Fruit fly (Drosophila melanogaster) whole organism, embryonic: ENCODE results near the gene spd-2.

ENCODE experiments used
- B-H1 ChIP-seq: fragments of 200-800 bp; sonication (Bioruptor generic); IDR thresholded peaks from 3 replicates; pipeline ENCODE4 v1.3.6; 2022; ENCODE audit warnings: missing biosample characterization, missing genetic modification characterization
- CG10209 ChIP-seq: fragments of 200-800 bp; sonication (Bioruptor generic); optimal IDR thresholded peaks from 3 replicates; lab custom pipeline; 2017; ENCODE audit warnings: missing biosample characterization, mild to moderate bottlenecking, missing genetic modification characterization, missing genetic modification reagents
- CG10654 ChIP-seq: fragments of 200-800 bp; sonication (Bioruptor generic); optimal IDR thresholded peaks from 2 replicates; lab custom pipeline; 2016; ENCODE audit warnings: missing biosample characterization, missing genetic modification characterization
- CG11696 ChIP-seq: fragments of 200-800 bp; sonication (Bioruptor generic); IDR thresholded peaks from 2 replicates; pipeline ENCODE4 v1.3.6; 2022; ENCODE audit warnings: missing biosample characterization, missing genetic modification characterization
- CG12236 ChIP-seq: fragments of 200-800 bp; sonication (Bioruptor generic); optimal IDR thresholded peaks from 2 replicates; lab custom pipeline; 2016; ENCODE audit warnings: missing biosample characterization, missing genetic modification characterization
- CG12942 ChIP-seq: fragments of 200-800 bp; sonication (Bioruptor generic); optimal IDR thresholded peaks from 3 replicates; lab custom pipeline; 2016; ENCODE audit warnings: missing biosample characterization, missing genetic modification characterization
- CG15011 ChIP-seq: fragments of 200-800 bp; sonication (Bioruptor generic); optimal IDR thresholded peaks from 3 replicates; lab custom pipeline; 2018; ENCODE audit warnings: missing biosample characterization, mild to moderate bottlenecking, missing genetic modification characterization
- CG1529 ChIP-seq: fragments of 200-800 bp; sonication (Bioruptor generic); optimal IDR thresholded peaks from 3 replicates; lab custom pipeline; 2018; ENCODE audit warnings: missing biosample characterization, missing genetic modification characterization
- CG15479 ChIP-seq: fragments of 200-800 bp; sonication (Bioruptor generic); optimal IDR thresholded peaks from 3 replicates; lab custom pipeline; 2019; ENCODE audit warnings: missing biosample characterization, mild to moderate bottlenecking, missing genetic modification characterization, moderate library complexity
- CG17186 ChIP-seq: fragments of 200-800 bp; sonication (Bioruptor generic); optimal IDR thresholded peaks from 3 replicates; lab custom pipeline; 2017; ENCODE audit warnings: missing biosample characterization, missing genetic modification reagents, missing genetic modification characterization
- CG17361 ChIP-seq: fragments of 200-800 bp; sonication (Bioruptor generic); IDR thresholded peaks from 3 replicates; pipeline ENCODE4 v1.3.6; 2022; ENCODE audit warnings: missing biosample characterization, missing genetic modification characterization
- CG17612 ChIP-seq: fragments of 200-800 bp; sonication (Bioruptor generic); IDR thresholded peaks from 2 replicates; pipeline ENCODE4 v1.3.6; 2022; ENCODE audit warnings: missing biosample characterization, missing genetic modification characterization
- CG17829 ChIP-seq: fragments of 200-800 bp; optimal IDR thresholded peaks from 2 replicates; lab custom pipeline; 2019; ENCODE audit warnings: missing biosample characterization, mild to moderate bottlenecking, missing genetic modification characterization, moderate library complexity
- CG18476 ChIP-seq: fragments of 200-800 bp; sonication (Bioruptor generic); optimal IDR thresholded peaks from 2 replicates; lab custom pipeline; 2016; ENCODE audit warnings: missing biosample characterization, mild to moderate bottlenecking, missing genetic modification characterization
- CG3281 ChIP-seq: fragments of 200-800 bp; sonication (Bioruptor generic); optimal IDR thresholded peaks from 3 replicates; lab custom pipeline; 2017; ENCODE audit warnings: missing biosample characterization, mild to moderate bottlenecking, missing genetic modification characterization
- CG3407 ChIP-seq: fragments of 200-800 bp; sonication (Bioruptor generic); optimal IDR thresholded peaks from 2 replicates; lab custom pipeline; 2018; ENCODE audit warnings: missing biosample characterization, mild to moderate bottlenecking, missing genetic modification characterization
- CG42726 ChIP-seq: fragments of 200-800 bp; sonication (Bioruptor generic); IDR thresholded peaks from 2 replicates; pipeline ENCODE4 v1.3.6; 2022; ENCODE audit warnings: missing biosample characterization, missing genetic modification characterization; ENCODE audit not compliant: partially characterized antibody
- CG4424 ChIP-seq: fragments of 200-800 bp; sonication (Bioruptor generic); optimal IDR thresholded peaks from 3 replicates; lab custom pipeline; 2016; ENCODE audit warnings: missing biosample characterization, missing genetic modification characterization
- CG5953 ChIP-seq: fragments of 200-800 bp; sonication (Bioruptor generic); IDR thresholded peaks from 2 replicates; pipeline ENCODE4 v1.3.6; 2022; ENCODE audit warnings: missing biosample characterization, missing genetic modification characterization
- CG6813 ChIP-seq: fragments of 200-800 bp; sonication (Bioruptor generic); optimal IDR thresholded peaks from 2 replicates; lab custom pipeline; 2017; ENCODE audit warnings: missing biosample characterization, missing genetic modification characterization, mild to moderate bottlenecking, moderate library complexity, missing genetic modification reagents
- CG8944 ChIP-seq: fragments of 200-800 bp; sonication (Bioruptor generic); optimal IDR thresholded peaks from 3 replicates; lab custom pipeline; 2016; ENCODE audit warnings: missing biosample characterization, missing genetic modification characterization
- D ChIP-seq, 2 experiments: fragments of 200-800 bp in 1 of 2; fragments of >200 bp in 1 of 2; sonication (Bioruptor generic) in 1 of 2; optimal IDR thresholded peaks; 2 replicates in 1 of 2; 3 replicates in 1 of 2; lab custom pipeline; 2017; ENCODE audit warnings: mild to moderate bottlenecking in 1 of 2, missing biosample characterization in 1 of 2, missing genetic modification characterization in 1 of 2, missing genetic modification reagents in 1 of 2
- Dad ChIP-seq: fragments of 200-800 bp; sonication (Bioruptor generic); optimal IDR thresholded peaks from 3 replicates; lab custom pipeline; 2016; ENCODE audit warnings: missing biosample characterization, missing genetic modification characterization
- Dip2 ChIP-seq: fragments of 200-800 bp; sonication (Bioruptor generic); IDR thresholded peaks from 2 replicates; pipeline ENCODE4 v1.3.6; 2022; ENCODE audit warnings: missing biosample characterization, missing genetic modification characterization
- Dref ChIP-seq: fragments of 200-800 bp; sonication (Bioruptor generic); IDR thresholded peaks from 2 replicates; pipeline ENCODE4 v1.3.6; 2022; ENCODE audit warnings: missing biosample characterization, missing genetic modification characterization
- Oaz ChIP-seq: fragments of 200-800 bp; sonication (Bioruptor generic); IDR thresholded peaks from 2 replicates; pipeline ENCODE4 v1.3.6; 2022; ENCODE audit warnings: missing biosample characterization, missing genetic modification characterization
- Pdp1 ChIP-seq, 2 experiments: fragments of 200-800 bp; sonication (Bioruptor generic); optimal IDR thresholded peaks; 3 replicates each; lab custom pipeline; 2016; ENCODE audit warnings: missing biosample characterization in 2 of 2, missing genetic modification characterization in 2 of 2, mild to moderate bottlenecking in 1 of 2, moderate library complexity in 1 of 2
- TFAM ChIP-seq: fragments of 200-800 bp; sonication (Bioruptor generic); optimal IDR thresholded peaks from 2 replicates; lab custom pipeline; 2017; ENCODE audit warnings: missing biosample characterization, missing genetic modification characterization, inconsistent platforms
- bab2 ChIP-seq: fragments of 200-800 bp; sonication (Bioruptor generic); optimal IDR thresholded peaks from 2 replicates; lab custom pipeline; 2016; ENCODE audit warnings: missing biosample characterization, missing genetic modification characterization
- cg ChIP-seq: fragments of 200-800 bp; sonication (Bioruptor generic); optimal IDR thresholded peaks from 3 replicates; lab custom pipeline; 2019; ENCODE audit warnings: missing biosample characterization, mild to moderate bottlenecking, missing genetic modification characterization, moderate library complexity
- chinmo ChIP-seq: fragments of 200-800 bp; sonication (Bioruptor generic); IDR thresholded peaks from 4 replicates; pipeline ENCODE4 v1.3.6; 2022; ENCODE audit warnings: missing biosample characterization, missing genetic modification characterization; ENCODE audit not compliant: partially characterized antibody
- crol ChIP-seq: fragments of 200-800 bp; sonication (Bioruptor generic); IDR thresholded peaks from 2 replicates; pipeline ENCODE4 v1.3.6; 2022; ENCODE audit warnings: missing biosample characterization, missing genetic modification characterization
- disco-r ChIP-seq: fragments of 200-800 bp; sonication (Bioruptor generic); optimal IDR thresholded peaks from 2 replicates; lab custom pipeline; 2016; ENCODE audit warnings: missing biosample characterization, missing genetic modification characterization
- en ChIP-seq: fragments of 200-800 bp; sonication (Bioruptor generic); optimal IDR thresholded peaks from 2 replicates; lab custom pipeline; 2016; ENCODE audit warnings: missing biosample characterization, missing genetic modification characterization
- fd102C ChIP-seq: fragments of 200-800 bp; sonication (Bioruptor generic); optimal IDR thresholded peaks from 2 replicates; lab custom pipeline; 2018; ENCODE audit warnings: missing biosample characterization, mild to moderate bottlenecking, missing genetic modification characterization, moderate library complexity
- fu2 ChIP-seq: fragments of 200-800 bp; sonication (Bioruptor generic); optimal IDR thresholded peaks from 2 replicates; lab custom pipeline; 2016; ENCODE audit warnings: missing biosample characterization, missing genetic modification characterization
- gem ChIP-seq: fragments of 200-800 bp; sonication (Bioruptor generic); optimal IDR thresholded peaks from 2 replicates; lab custom pipeline; 2019; ENCODE audit warnings: missing biosample characterization, mild to moderate bottlenecking, missing genetic modification characterization, moderate library complexity
- gt ChIP-seq: fragments of 200-800 bp; sonication (Bioruptor generic); IDR thresholded peaks from 2 replicates; pipeline ENCODE4 v1.3.6; 2022; ENCODE audit warnings: missing biosample characterization, missing genetic modification characterization
- inv ChIP-seq: fragments of 200-800 bp; sonication (Bioruptor generic); IDR thresholded peaks from 2 replicates; pipeline ENCODE4 v1.3.6; 2022; ENCODE audit warnings: missing biosample characterization, missing genetic modification characterization; ENCODE audit not compliant: partially characterized antibody
- jigr1 ChIP-seq: fragments of 200-800 bp; sonication (Bioruptor generic); IDR thresholded peaks from 3 replicates; pipeline ENCODE4 v1.3.6; 2022; ENCODE audit warnings: missing biosample characterization, missing genetic modification characterization
- nau ChIP-seq: fragments of 200-800 bp; sonication (Bioruptor generic); optimal IDR thresholded peaks from 3 replicates; lab custom pipeline; 2017; ENCODE audit warnings: missing biosample characterization, mild to moderate bottlenecking, missing genetic modification characterization, missing genetic modification reagents
- nerfin-1 ChIP-seq: fragments of 200-800 bp; sonication (Bioruptor generic); optimal IDR thresholded peaks from 3 replicates; lab custom pipeline; 2019; ENCODE audit warnings: missing biosample characterization, mild to moderate bottlenecking, missing genetic modification characterization, moderate library complexity
- nom ChIP-seq: fragments of 200-800 bp; sonication (Bioruptor generic); optimal IDR thresholded peaks from 2 replicates; lab custom pipeline; 2017; ENCODE audit warnings: missing biosample characterization, missing genetic modification characterization, mild to moderate bottlenecking, moderate library complexity, missing genetic modification reagents
- pan ChIP-seq, 4 experiments: fragments of >200 bp in 3 of 4; fragments of 200-800 bp in 1 of 4; sonication (Bioruptor generic) in 1 of 4; optimal IDR thresholded peaks in 3 of 4; IDR thresholded peaks in 1 of 4; 2 replicates each; pipeline versions ENCODE4 v1.3.6 to Lab custom; 2017 to 2022; ENCODE audit warnings: missing biosample characterization in 2 of 4, missing genetic modification characterization in 2 of 4, mixed read lengths in 1 of 4
- phol ChIP-seq: fragments of 200-800 bp; sonication (Bioruptor generic); optimal IDR thresholded peaks from 3 replicates; lab custom pipeline; 2018; ENCODE audit warnings: missing biosample characterization, mild to moderate bottlenecking, missing genetic modification characterization, moderate library complexity
- ssp ChIP-seq: fragments of 200-800 bp; sonication (Bioruptor generic); IDR thresholded peaks from 2 replicates; pipeline ENCODE4 v1.3.6; 2022; ENCODE audit warnings: missing biosample characterization, missing genetic modification characterization
- tin ChIP-seq: fragments of 200-800 bp; sonication (Bioruptor generic); optimal IDR thresholded peaks from 3 replicates; lab custom pipeline; 2016; ENCODE audit warnings: missing biosample characterization, missing genetic modification characterization
- unc-4 ChIP-seq: fragments of 200-800 bp; sonication (Bioruptor generic); IDR thresholded peaks from 2 replicates; pipeline ENCODE4 v1.3.6; 2022; ENCODE audit warnings: missing biosample characterization, missing genetic modification characterization; ENCODE audit not compliant: partially characterized antibody
- wor ChIP-seq: fragments of 200-800 bp; sonication (Bioruptor generic); IDR thresholded peaks from 2 replicates; pipeline ENCODE4 v1.3.6; 2022; ENCODE audit warnings: missing biosample characterization, missing genetic modification characterization

spd-2 gene

dm6 chr3L:16581201-16581705 lies 13.6 kb downstream of the spd-2 start, which contains the start of gene Smn (continued):
- TF ChIP-seq CG10209 (GFP tag; lab: Kevin White, UChicago) (peak; percentile 24), nerfin-1 (tag; lab: Kevin White, UChicago) (peak; percentile 42), gem (peak; percentile 69), CG17186 (peak; percentile 16), nom (GFP tag; lab: Kevin White, UChicago) (peak; percentile 57), chinmo (GFP tag; lab: Robert Waterston, UW) (peak; percentile 78; the same call in 2 of the 4 replicates), crol (GFP tag; lab: Robert Waterston, UW) (no peak), CG3407 (peak; percentile 34), phol (tag; lab: Kevin White, UChicago) (peak; percentile 59), CG17829 (tag; lab: Kevin White, UChicago) (peak; percentile 43), bab2 (GFP tag; lab: Kevin White, UChicago) (peak; percentile 46), CG8944 (peak; percentile 22), D (optimal IDR thresholded peaks at IDR 0.05; lab: Kevin White, UChicago) (no peak), D (GFP tag; optimal IDR thresholded peaks at IDR 0.05; lab: Kevin White, UChicago) (no peak), CG42726 (GFP tag; lab: Robert Waterston, UW) (peak; percentile 61; the same call in 1 of the 2 replicates), CG15011 (GFP tag; lab: Kevin White, UChicago) (no peak), Oaz (GFP tag; lab: Robert Waterston, UW) (no peak), CG18476 (GFP tag; lab: Kevin White, UChicago) (peak; percentile 18), Dip2 (GFP tag; lab: Robert Waterston, UW) (no peak), wor (GFP tag; lab: Robert Waterston, UW) (no peak), pan (optimal IDR thresholded peaks at IDR 0.05; lab: Kevin White, UChicago) (no peak), pan (GFP tag; optimal IDR thresholded peaks at IDR 0.05 in 1 of 2, IDR thresholded peaks at IDR 0.05 in 1 of 2) (no peak), CG17612 (no peak), Pdp1 (GFP tag; optimal IDR thresholded peaks at IDR 0.05; lab: Kevin White, UChicago) (peak; percentile 5 to 50), CG11696 (GFP tag; lab: Robert Waterston, UW) (no peak), disco-r (GFP tag; lab: Kevin White, UChicago) (no peak), Dref (GFP tag; lab: Robert Waterston, UW) (peak; percentile 65), CG3281 (GFP tag; lab: Kevin White, UChicago) (peak; percentile 57), B-H1 (GFP tag; lab: Robert Waterston, UW) (no peak), inv (peak; percentile 80), fd102C (GFP tag; lab: Kevin White, UChicago) (no peak), CG17361 (peak; percentile 58; the same call in 2 of the 3 replicates), nau (GFP tag; lab: Kevin White, UChicago) (peak; percentile 16), jigr1 (GFP tag; lab: Robert Waterston, UW) (no peak), CG6813 (no peak), CG12236 (no peak), CG10654 (GFP tag; lab: Kevin White, UChicago) (peak; percentile 39), fu2 (peak; percentile 51), CG4424 (GFP tag; lab: Kevin White, UChicago) (peak; percentile 37), ssp (GFP tag; lab: Robert Waterston, UW) (peak; percentile 36; the same call in 1 of the 2 replicates), TFAM (GFP tag; lab: Kevin White, UChicago) (no peak), Dad (peak; percentile 3), CG1529 (GFP tag; lab: Kevin White, UChicago) (no peak), en (GFP tag; lab: Kevin White, UChicago) (peak; percentile 9), tin (GFP tag; lab: Kevin White, UChicago) (peak; percentile 44), cg (GFP tag; lab: Kevin White, UChicago) (no peak), CG5953 (GFP tag; lab: Robert Waterston, UW) (no peak), CG15479 (no peak), gt (no peak), CG12942 (peak; percentile 22), unc-4 (GFP tag; lab: Robert Waterston, UW) (peak; percentile 77)
